Fruit fly (Drosophila melanogaster) whole organism, embryonic: ENCODE measurements around the gene nompC.
A peak's percentile ranks its signal among the peaks of the same experiment; 100 is the strongest.

ENCODE experiments used
- Antp ChIP-seq: fragments of 200-800 bp; sonication (Bioruptor generic); optimal IDR thresholded peaks from 3 replicates; lab custom pipeline; 2016; ENCODE audit warnings: missing biosample characterization, missing genetic modification characterization
- Atf-2 ChIP-seq: fragments of 200-800 bp; sonication (Bioruptor generic); optimal IDR thresholded peaks from 2 replicates; lab custom pipeline; 2016; ENCODE audit warnings: missing biosample characterization, missing genetic modification characterization
- C15 ChIP-seq: fragments of 200-800 bp; sonication (Bioruptor generic); IDR thresholded peaks from 3 replicates; pipeline ENCODE4 v1.3.6; 2022; ENCODE audit warnings: missing biosample characterization, missing genetic modification characterization
- CG10147 ChIP-seq: fragments of 200-800 bp; sonication (Bioruptor generic); optimal IDR thresholded peaks from 2 replicates; lab custom pipeline; 2019; ENCODE audit warnings: missing biosample characterization, mild to moderate bottlenecking, missing genetic modification characterization, moderate library complexity
- CG10431 ChIP-seq: fragments of 200-800 bp; sonication (Bioruptor generic); optimal IDR thresholded peaks from 3 replicates; lab custom pipeline; 2018; ENCODE audit warnings: missing biosample characterization, mild to moderate bottlenecking, missing genetic modification characterization
- CG12071 ChIP-seq: fragments of 200-800 bp; sonication (Bioruptor generic); optimal IDR thresholded peaks from 3 replicates; lab custom pipeline; 2018; ENCODE audit warnings: missing biosample characterization, mild to moderate bottlenecking, missing genetic modification characterization
- CG12299 ChIP-seq: fragments of 200-800 bp; sonication (Bioruptor generic); optimal IDR thresholded peaks from 2 replicates; lab custom pipeline; 2018; ENCODE audit warnings: missing biosample characterization, mild to moderate bottlenecking, missing genetic modification characterization
- CG12659 ChIP-seq: fragments of 200-800 bp; sonication (Bioruptor generic); optimal IDR thresholded peaks from 3 replicates; lab custom pipeline; 2017; ENCODE audit warnings: mild to moderate bottlenecking, missing biosample characterization, missing genetic modification reagents, missing genetic modification characterization
- CG13296 ChIP-seq: fragments of 200-800 bp; sonication (Bioruptor generic); optimal IDR thresholded peaks from 3 replicates; lab custom pipeline; 2018; ENCODE audit warnings: missing biosample characterization, mild to moderate bottlenecking, missing genetic modification characterization
- CG13775 ChIP-seq: fragments of 200-800 bp; sonication (Bioruptor generic); optimal IDR thresholded peaks from 3 replicates; lab custom pipeline; 2017; ENCODE audit warnings: missing biosample characterization, mild to moderate bottlenecking, missing genetic modification characterization
- CG15514 ChIP-seq: fragments of 200-800 bp; sonication (Bioruptor generic); optimal IDR thresholded peaks from 3 replicates; lab custom pipeline; 2017; ENCODE audit warnings: missing biosample characterization, missing genetic modification characterization, mild to moderate bottlenecking, moderate library complexity, missing genetic modification reagents
- CG17912 ChIP-seq: fragments of 200-800 bp; sonication (Bioruptor generic); optimal IDR thresholded peaks from 2 replicates; lab custom pipeline; 2018; ENCODE audit warnings: missing biosample characterization, mild to moderate bottlenecking, missing genetic modification characterization
- CG18011 ChIP-seq: fragments of 200-800 bp; sonication (Bioruptor generic); optimal IDR thresholded peaks from 2 replicates; lab custom pipeline; 2017; ENCODE audit warnings: missing biosample characterization, missing genetic modification characterization, mild to moderate bottlenecking, moderate library complexity, missing genotype
- CG18262 ChIP-seq: fragments of 200-800 bp; optimal IDR thresholded peaks from 3 replicates; lab custom pipeline; 2019; ENCODE audit warnings: missing biosample characterization, mild to moderate bottlenecking, missing genetic modification characterization, moderate library complexity
- CG1832 ChIP-seq: fragments of 200-800 bp; sonication (Bioruptor generic); optimal IDR thresholded peaks from 2 replicates; lab custom pipeline; 2017; ENCODE audit warnings: missing biosample characterization, mild to moderate bottlenecking, missing genetic modification characterization, inconsistent platforms
- CG18764 ChIP-seq: fragments of 200-800 bp; sonication (Bioruptor generic); optimal IDR thresholded peaks from 3 replicates; lab custom pipeline; 2016; ENCODE audit warnings: missing biosample characterization, missing genetic modification characterization
- CG2678 ChIP-seq: fragments of 200-800 bp; sonication (Bioruptor generic); optimal IDR thresholded peaks from 3 replicates; lab custom pipeline; 2019; ENCODE audit warnings: missing biosample characterization, mild to moderate bottlenecking, missing genetic modification characterization, moderate library complexity
- CG2875 ChIP-seq: fragments of 200-800 bp; sonication (Bioruptor generic); optimal IDR thresholded peaks from 2 replicates; lab custom pipeline; 2017; ENCODE audit warnings: missing biosample characterization, mild to moderate bottlenecking, missing genetic modification characterization, missing genetic modification reagents
- CG30020 ChIP-seq: fragments of 200-800 bp; optimal IDR thresholded peaks from 2 replicates; lab custom pipeline; 2019; ENCODE audit warnings: missing biosample characterization, mild to moderate bottlenecking, missing genetic modification characterization, moderate library complexity
- CG3838 ChIP-seq: fragments of 200-800 bp; sonication (Bioruptor generic); optimal IDR thresholded peaks from 3 replicates; lab custom pipeline; 2016; ENCODE audit warnings: missing biosample characterization, missing genetic modification characterization
- CG43689 ChIP-seq: fragments of 200-800 bp; sonication (Bioruptor generic); IDR thresholded peaks from 2 replicates; pipeline ENCODE4 v1.3.6; 2022; ENCODE audit warnings: missing biosample characterization, missing genetic modification characterization
- CG7839 ChIP-seq: fragments of 200-800 bp; sonication (Bioruptor generic); optimal IDR thresholded peaks from 3 replicates; lab custom pipeline; 2018; ENCODE audit warnings: missing biosample characterization, mild to moderate bottlenecking, missing genetic modification characterization, moderate library complexity
- D ChIP-seq, 2 experiments: fragments of 200-800 bp in 1 of 2; fragments of >200 bp in 1 of 2; sonication (Bioruptor generic) in 1 of 2; optimal IDR thresholded peaks; 2 replicates in 1 of 2; 3 replicates in 1 of 2; lab custom pipeline; 2017; ENCODE audit warnings: mild to moderate bottlenecking in 1 of 2, missing biosample characterization in 1 of 2, missing genetic modification characterization in 1 of 2, missing genetic modification reagents in 1 of 2
- Ets65A ChIP-seq: fragments of 200-800 bp; sonication (Bioruptor generic); peaks from one replicate; lab custom pipeline; 2016; ENCODE audit warnings: missing biosample characterization, missing genetic modification characterization
- GATAe ChIP-seq: fragments of 200-800 bp; sonication (Bioruptor generic); conservative IDR thresholded peaks from 2 replicates; pipeline ENCODE4 v1.3.6; 2022; ENCODE audit warnings: missing biosample characterization, missing genetic modification characterization
- HLHmδ ChIP-seq: fragments of 200-800 bp; sonication (Bioruptor generic); optimal IDR thresholded peaks from 2 replicates; lab custom pipeline; 2018; ENCODE audit warnings: missing biosample characterization, mild to moderate bottlenecking, missing genetic modification characterization, moderate library complexity
- HmgZ ChIP-seq: fragments of 200-800 bp; sonication (Bioruptor generic); optimal IDR thresholded peaks from 2 replicates; lab custom pipeline; 2018; ENCODE audit warnings: missing biosample characterization, mild to moderate bottlenecking, missing genetic modification characterization
- NC2α ChIP-seq: fragments of 200-800 bp; sonication (Bioruptor generic); optimal IDR thresholded peaks from 2 replicates; lab custom pipeline; 2016; ENCODE audit warnings: missing biosample characterization, missing genetic modification characterization
- PHDP ChIP-seq: fragments of 200-800 bp; sonication (Bioruptor generic); optimal IDR thresholded peaks from 3 replicates; lab custom pipeline; 2018; ENCODE audit warnings: missing biosample characterization, mild to moderate bottlenecking, missing genetic modification characterization, moderate library complexity
- Usf ChIP-seq: fragments of 200-800 bp; sonication (Bioruptor generic); optimal IDR thresholded peaks from 2 replicates; lab custom pipeline; 2017; ENCODE audit warnings: missing genotype, missing biosample characterization, missing genetic modification characterization
- ab ChIP-seq: fragments of 200-800 bp; sonication (Bioruptor generic); optimal IDR thresholded peaks from 2 replicates; lab custom pipeline; 2016; ENCODE audit warnings: missing biosample characterization, missing genetic modification characterization
- bab2 ChIP-seq: fragments of 200-800 bp; sonication (Bioruptor generic); optimal IDR thresholded peaks from 2 replicates; lab custom pipeline; 2016; ENCODE audit warnings: missing biosample characterization, missing genetic modification characterization
- bigmax ChIP-seq: fragments of 200-800 bp; sonication (Bioruptor generic); optimal IDR thresholded peaks from 2 replicates; lab custom pipeline; 2018; ENCODE audit warnings: missing biosample characterization, mild to moderate bottlenecking, missing genetic modification characterization
- caup ChIP-seq: fragments of 200-800 bp; sonication (Bioruptor generic); optimal IDR thresholded peaks from 3 replicates; lab custom pipeline; 2017; ENCODE audit warnings: missing biosample characterization, mild to moderate bottlenecking, missing genetic modification characterization, moderate library complexity; ENCODE audit not compliant: severe bottlenecking
- crol ChIP-seq: fragments of 200-800 bp; sonication (Bioruptor generic); IDR thresholded peaks from 2 replicates; pipeline ENCODE4 v1.3.6; 2022; ENCODE audit warnings: missing biosample characterization, missing genetic modification characterization
- cwo ChIP-seq: fragments of 200-800 bp; sonication (Bioruptor generic); optimal IDR thresholded peaks from 3 replicates; lab custom pipeline; 2017; ENCODE audit warnings: missing biosample characterization, missing genetic modification characterization, mild to moderate bottlenecking, moderate library complexity, missing genetic modification reagents
- dm ChIP-seq: fragments of 200-800 bp; sonication (Bioruptor generic); optimal IDR thresholded peaks from 3 replicates; lab custom pipeline; 2016; ENCODE audit warnings: missing biosample characterization, missing genetic modification characterization
- dpn ChIP-seq, 2 experiments: fragments of 200-800 bp; sonication (Bioruptor generic); optimal IDR thresholded peaks; 3 replicates each; lab custom pipeline; 2016; ENCODE audit warnings: missing biosample characterization in 2 of 2, missing genetic modification characterization in 2 of 2
- exex ChIP-seq: fragments of 200-800 bp; sonication (Bioruptor generic); optimal IDR thresholded peaks from 4 replicates; lab custom pipeline; 2018; ENCODE audit warnings: missing biosample characterization, mild to moderate bottlenecking, missing genetic modification characterization, moderate library complexity
- fd96Cb ChIP-seq: fragments of 200-800 bp; sonication (Bioruptor generic); optimal IDR thresholded peaks from 2 replicates; lab custom pipeline; 2018; ENCODE audit warnings: missing biosample characterization, mild to moderate bottlenecking, missing genetic modification characterization, moderate library complexity
- her ChIP-seq: fragments of 200-800 bp; sonication (Bioruptor generic); optimal IDR thresholded peaks from 2 replicates; lab custom pipeline; 2016; ENCODE audit warnings: missing biosample characterization, missing genetic modification characterization
- ind ChIP-seq: fragments of 200-800 bp; sonication (Bioruptor generic); optimal IDR thresholded peaks from 3 replicates; lab custom pipeline; 2016; ENCODE audit warnings: missing biosample characterization, missing genetic modification characterization
- slou ChIP-seq: fragments of 200-800 bp; sonication (Bioruptor generic); optimal IDR thresholded peaks from 3 replicates; lab custom pipeline; 2016; ENCODE audit warnings: missing biosample characterization, missing genetic modification characterization
- ssp ChIP-seq: fragments of 200-800 bp; sonication (Bioruptor generic); IDR thresholded peaks from 2 replicates; pipeline ENCODE4 v1.3.6; 2022; ENCODE audit warnings: missing biosample characterization, missing genetic modification characterization
- tna ChIP-seq: fragments of 200-800 bp; sonication (Bioruptor generic); IDR thresholded peaks from 2 replicates; pipeline ENCODE4 v1.3.6; 2022; ENCODE audit warnings: missing biosample characterization, missing genetic modification characterization; ENCODE audit not compliant: partially characterized antibody
- trem ChIP-seq: fragments of 200-800 bp; optimal IDR thresholded peaks from 3 replicates; lab custom pipeline; 2019; ENCODE audit warnings: missing biosample characterization, mild to moderate bottlenecking, missing genetic modification characterization, moderate library complexity
- vnd ChIP-seq: fragments of 200-800 bp; sonication (Bioruptor generic); IDR thresholded peaks from 3 replicates; pipeline ENCODE4 v1.3.6; 2022; ENCODE audit warnings: missing biosample characterization, missing genetic modification characterization; ENCODE audit not compliant: partially characterized antibody
- zf30C ChIP-seq: fragments of 200-800 bp; sonication (Bioruptor generic); optimal IDR thresholded peaks from 3 replicates; lab custom pipeline; 2018; ENCODE audit warnings: missing biosample characterization, mild to moderate bottlenecking, missing genetic modification characterization

nompC gene

DNA sequence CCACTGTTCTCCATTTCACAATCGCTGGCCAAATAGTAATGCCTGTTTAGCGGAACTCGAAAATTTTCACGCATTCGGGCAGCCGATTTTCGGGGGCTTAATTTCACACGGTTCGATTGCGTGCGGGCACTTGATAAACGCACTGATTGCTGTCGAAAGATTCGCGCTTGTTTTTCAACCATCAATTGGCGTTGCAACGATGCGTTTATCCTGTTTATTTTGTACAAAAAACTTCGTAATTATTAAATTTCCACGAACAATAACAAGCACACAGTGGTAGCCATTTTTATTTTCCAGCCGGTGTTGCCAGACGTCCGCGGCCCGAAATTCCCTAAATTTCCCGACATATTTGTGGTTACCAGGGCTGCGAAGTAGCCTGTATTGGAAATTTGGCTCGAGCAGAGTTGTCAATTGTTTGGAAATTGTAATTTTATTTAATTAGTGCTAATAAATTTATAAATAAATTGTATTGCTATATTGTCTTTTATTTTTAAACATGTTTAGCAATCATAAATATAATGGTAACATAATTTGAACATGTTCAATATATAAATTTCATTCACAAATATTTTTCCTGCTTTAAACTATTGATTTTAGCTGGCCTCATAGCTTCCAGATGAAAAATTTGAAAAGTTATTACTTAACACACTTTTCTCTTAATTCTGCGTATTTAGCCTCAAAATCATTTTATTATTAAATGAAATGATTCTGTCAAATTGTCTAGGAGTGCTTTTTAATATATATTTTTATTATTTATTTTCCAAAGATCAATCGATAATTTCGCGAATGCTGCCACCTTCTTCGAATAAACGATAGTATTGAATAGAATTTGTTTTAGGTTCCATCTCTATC lies 19.4 kb upstream of the nompC start, which contains the start of the genes Ncoa6 and cype (continued):
- TF ChIP-seq CG7839 (tag; lab: Kevin White, UChicago), result peak; percentile 64
- TF ChIP-seq CG30020 (tag; lab: Kevin White, UChicago), result peak; percentile 57
- peak; percentile 55 for TF ChIP-seq CG15514 (GFP tag; lab: Kevin White, UChicago)
- TF ChIP-seq bab2 (GFP tag; lab: Kevin White, UChicago), result peak; percentile 5
- TF ChIP-seq Ets65A (GFP tag; lab: Kevin White, UChicago), result peak; percentile 70
- no peak for TF ChIP-seq CG1832 (GFP tag; lab: Kevin White, UChicago)
- TF ChIP-seq CG12071, result no peak
- TF ChIP-seq Atf-2 (GFP tag; lab: Kevin White, UChicago), result no peak
- no peak for TF ChIP-seq dm (GFP tag; lab: Kevin White, UChicago)
- peak; percentile 6 for TF ChIP-seq HLHmδ (GFP tag; lab: Kevin White, UChicago)
- peak; percentile 32 for TF ChIP-seq ind (GFP tag; lab: Kevin White, UChicago)
- TF ChIP-seq CG2875 (GFP tag; lab: Kevin White, UChicago), result no peak
- peak; percentile 28 for TF ChIP-seq CG18764 (GFP tag; lab: Kevin White, UChicago)
- no peak for TF ChIP-seq HmgZ (tag; lab: Kevin White, UChicago)
- TF ChIP-seq crol (GFP tag; lab: Robert Waterston, UW), result no peak
- TF ChIP-seq C15 (GFP tag; lab: Robert Waterston, UW), result no peak
- TF ChIP-seq Antp (GFP tag; lab: Kevin White, UChicago), result no peak
- TF ChIP-seq CG18262, result peak; percentile 75
- peak in 1 of 2 experiments; percentile 51 for TF ChIP-seq dpn (GFP tag; optimal IDR thresholded peaks at IDR 0.05; lab: Kevin White, UChicago)
- no peak for TF ChIP-seq NC2α (GFP tag; lab: Kevin White, UChicago)
- peak; percentile 4 for TF ChIP-seq caup
- TF ChIP-seq trem, result peak; percentile 44
- no peak for TF ChIP-seq CG12299 (tag; lab: Kevin White, UChicago)
- no peak for TF ChIP-seq Usf (GFP tag; lab: Kevin White, UChicago)
- peak; percentile 25 for TF ChIP-seq PHDP (tag; lab: Kevin White, UChicago)
- no peak for TF ChIP-seq GATAe (GFP tag; lab: Robert Waterston, UW)
- no peak for TF ChIP-seq ssp (GFP tag; lab: Robert Waterston, UW)
- peak; percentile 37; the same call in 1 of the 2 replicates for TF ChIP-seq tna
- no peak for TF ChIP-seq exex
- no peak for TF ChIP-seq CG3838 (GFP tag; lab: Kevin White, UChicago)
- TF ChIP-seq CG13296, result peak; percentile 51
- no peak for TF ChIP-seq CG17912 (GFP tag; lab: Kevin White, UChicago)
- TF ChIP-seq CG18011 (GFP tag; lab: Kevin White, UChicago), result no peak
- no peak for TF ChIP-seq bigmax
- peak; percentile 12 for TF ChIP-seq CG10431 (GFP tag; lab: Kevin White, UChicago)
- peak; percentile 72; the same call in 2 of the 3 replicates for TF ChIP-seq vnd (GFP tag; lab: Robert Waterston, UW)
- TF ChIP-seq cwo (GFP tag; lab: Kevin White, UChicago), result no peak
- peak; percentile 41 for TF ChIP-seq fd96Cb (tag; lab: Kevin White, UChicago)
- TF ChIP-seq slou, result peak; percentile 48
- TF ChIP-seq zf30C, result no peak
- TF ChIP-seq ab, result no peak
- TF ChIP-seq CG10147 (GFP tag; lab: Kevin White, UChicago), result no peak
- no peak for TF ChIP-seq CG43689 (GFP tag; lab: Robert Waterston, UW)
- peak; percentile 12 for TF ChIP-seq her (GFP tag; lab: Kevin White, UChicago)
- TF ChIP-seq CG12659 (GFP tag; lab: Kevin White, UChicago), result peak; percentile 84
- TF ChIP-seq CG13775 (GFP tag; lab: Kevin White, UChicago), result peak; percentile 65
- TF ChIP-seq D (optimal IDR thresholded peaks at IDR 0.05; lab: Kevin White, UChicago), result no peak
- no peak for TF ChIP-seq D (GFP tag; optimal IDR thresholded peaks at IDR 0.05; lab: Kevin White, UChicago)
- peak; percentile 71 for TF ChIP-seq CG2678 (tag; lab: Kevin White, UChicago)
